Fruit fly (Drosophila melanogaster) S2 (cell line): Measurements from ENCODE around the gene Cyp12a5.

Source experiments
- CG8478 ChIP-seq: fragments of >200 bp; optimal IDR thresholded peaks from 2 replicates; lab custom pipeline; 2018
- CTCF ChIP-seq, 2 experiments: fragments of >200 bp; optimal IDR thresholded peaks; 2 replicates each; lab custom pipeline; 2018

dm6 chr3R:19113836-19114235 lies 18.6 kb upstream of the Cyp12a5 start:
- TF ChIP-seq CTCF (optimal IDR thresholded peaks at IDR 0.05; lab: Kevin White, UChicago) (no peak), CG8478 (lab: Kevin White, UChicago) (no peak)
